Worm (Caenorhabditis elegans) whole organism, dauer: ENCODE data around the gene cyp-13A6.

Source experiments
- unc-62 ChIP-seq: sonication (generic microtip); optimal IDR thresholded peaks from 2 replicates; lab custom pipeline; 2017; ENCODE audit warnings: missing biosample characterization, missing genetic modification reagents, missing genetic modification characterization

cyp-13A6 gene

DNA sequence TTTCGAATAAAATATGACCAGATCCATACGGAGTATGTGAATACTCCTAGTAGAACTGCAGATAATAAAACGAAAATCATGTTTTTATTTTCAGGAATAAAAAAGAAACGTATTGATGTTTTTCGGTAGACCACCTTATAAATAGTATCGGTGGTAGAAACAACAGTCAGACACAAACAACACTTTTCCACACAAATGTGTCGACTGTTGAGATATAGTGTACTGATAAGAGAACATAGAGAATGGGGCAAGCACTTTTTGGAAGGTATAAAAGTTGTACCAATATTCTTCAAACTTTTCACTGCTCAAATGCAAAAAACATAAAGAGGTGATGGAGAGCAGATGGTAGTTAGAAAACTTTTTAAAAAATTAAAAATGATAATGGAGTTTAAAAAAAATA, at the start of gene cyp-13A6:
TSS of gene cyp-13A6 (minus strand) at position 180 of the 400 bp plus-strand sequence.
- no peak for TF ChIP-seq unc-62

DNA sequence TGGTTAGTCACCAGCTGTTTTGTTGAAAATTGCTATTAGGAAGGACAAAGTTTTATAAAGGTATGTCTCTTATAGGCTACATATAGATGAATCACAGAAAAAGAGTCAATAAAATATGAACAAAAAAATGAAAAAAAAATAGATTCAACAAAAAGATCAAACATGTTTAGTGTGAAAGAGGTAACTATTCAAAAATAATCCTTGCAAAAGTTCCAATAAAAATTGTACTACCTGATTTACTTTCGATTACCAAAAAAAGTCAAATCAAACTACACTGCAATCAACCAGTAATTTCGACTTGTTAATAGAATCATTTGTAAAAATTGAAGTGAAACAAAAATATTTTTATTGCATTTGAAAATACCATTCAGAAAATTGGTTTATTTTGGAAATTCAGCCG, 48.3 kb upstream of the cyp-13A6 start, which contains the start of gene ZK938.10:
TSS of gene ZK938.10 (minus strand) at position 101 of the 400 bp plus-strand sequence.
- TF ChIP-seq unc-62, result no peak

DNA sequence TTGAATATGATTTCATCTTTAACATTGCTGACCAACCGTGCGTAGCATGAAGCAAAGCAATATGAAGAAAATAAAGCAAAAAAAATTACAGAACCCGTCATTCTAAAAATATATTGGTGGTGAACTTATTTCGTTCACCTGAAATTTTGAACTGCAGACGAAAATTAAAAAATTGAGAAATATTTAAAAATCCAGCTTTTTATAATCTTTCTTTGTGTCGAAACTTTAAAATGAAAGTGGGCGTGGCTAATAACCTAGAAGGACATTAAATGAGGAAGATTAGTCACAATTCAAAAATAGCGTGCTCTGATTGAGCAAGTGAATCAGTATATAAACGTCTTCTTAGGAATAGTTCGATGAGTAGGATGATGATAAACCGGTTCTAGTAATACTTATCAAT, 46.9 kb upstream of the cyp-13A6 start, which contains the start of gene old-2:
TSS of gene old-2 (minus strand) at position 101 of the 400 bp plus-strand sequence.
- no peak for TF ChIP-seq unc-62

DNA sequence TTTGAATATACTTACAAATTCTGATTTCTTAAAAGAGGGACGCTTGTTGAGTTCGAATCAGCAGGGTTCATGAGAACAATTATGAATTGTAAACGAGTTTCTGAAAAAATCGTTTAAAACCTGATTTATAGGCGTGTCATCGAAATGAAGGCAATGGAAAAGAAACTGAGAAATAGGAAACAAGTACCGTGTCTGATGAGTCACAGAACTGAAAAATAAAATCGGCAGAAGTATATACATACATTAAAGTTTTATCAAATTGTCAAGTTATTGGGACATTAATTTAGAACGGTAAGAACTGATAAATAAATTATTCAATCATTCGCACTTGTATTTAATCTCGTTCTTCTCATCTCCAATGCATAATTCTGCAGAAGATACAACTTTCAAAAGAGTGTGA, 42.6 kb upstream of the cyp-13A6 start, which contains the start of gene chil-9:
TSS of gene chil-9 (minus strand) at position 101 of the 400 bp plus-strand sequence.
- TF ChIP-seq unc-62, result no peak

DNA sequence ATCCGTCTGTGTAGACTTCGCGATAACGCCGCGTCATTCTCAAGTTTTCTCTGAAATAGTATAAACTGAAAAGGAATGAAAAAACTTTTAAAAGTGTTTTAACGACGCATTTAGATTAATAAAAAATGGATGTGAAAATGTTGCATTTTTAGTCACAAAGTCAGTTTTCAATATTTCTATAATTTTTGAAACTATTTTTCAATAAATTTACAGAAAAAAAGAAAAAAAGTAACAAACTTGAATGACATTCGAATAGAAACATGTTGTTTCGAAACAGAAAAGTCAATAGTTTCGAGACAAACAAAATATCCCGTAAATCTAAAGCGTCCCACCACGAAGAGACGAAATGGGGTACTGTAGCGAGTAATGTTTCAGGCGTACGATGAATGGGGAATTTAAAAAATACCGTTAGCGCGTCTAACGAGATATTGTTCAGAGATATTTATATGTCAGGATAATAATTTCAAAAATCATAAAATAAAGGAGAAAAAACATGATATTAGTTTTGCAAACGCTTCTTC, 39.4 kb upstream of the cyp-13A6 start, which contains the start of gene rnh-1.2:
TSS of gene rnh-1.2 (minus strand) at position 51 of the 521 bp plus-strand sequence.
- TF ChIP-seq unc-62, result no peak

DNA sequence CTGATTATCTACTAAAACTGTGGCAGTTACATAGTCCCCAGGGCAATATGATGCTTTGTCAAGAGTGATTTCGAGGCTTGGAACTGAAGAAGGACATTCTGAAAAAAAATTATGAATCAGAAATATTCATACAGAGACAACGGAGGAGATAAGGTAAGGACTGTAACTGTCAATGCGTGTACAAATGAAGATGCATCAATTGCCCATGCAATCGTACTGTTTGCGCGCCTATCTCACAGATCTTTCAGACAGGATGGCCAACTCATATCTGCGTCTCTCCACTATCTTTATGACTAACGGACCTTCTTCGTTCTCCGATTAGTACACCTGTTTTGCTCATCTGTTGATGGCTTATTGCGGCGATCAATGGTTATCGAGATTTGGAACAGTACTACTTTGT, 37.7 kb upstream of the cyp-13A6 start, which contains the start of gene ZK938.11:
TSS of gene ZK938.11 (minus strand) at position 101 of the 400 bp plus-strand sequence.
- TF ChIP-seq unc-62, result no peak

DNA sequence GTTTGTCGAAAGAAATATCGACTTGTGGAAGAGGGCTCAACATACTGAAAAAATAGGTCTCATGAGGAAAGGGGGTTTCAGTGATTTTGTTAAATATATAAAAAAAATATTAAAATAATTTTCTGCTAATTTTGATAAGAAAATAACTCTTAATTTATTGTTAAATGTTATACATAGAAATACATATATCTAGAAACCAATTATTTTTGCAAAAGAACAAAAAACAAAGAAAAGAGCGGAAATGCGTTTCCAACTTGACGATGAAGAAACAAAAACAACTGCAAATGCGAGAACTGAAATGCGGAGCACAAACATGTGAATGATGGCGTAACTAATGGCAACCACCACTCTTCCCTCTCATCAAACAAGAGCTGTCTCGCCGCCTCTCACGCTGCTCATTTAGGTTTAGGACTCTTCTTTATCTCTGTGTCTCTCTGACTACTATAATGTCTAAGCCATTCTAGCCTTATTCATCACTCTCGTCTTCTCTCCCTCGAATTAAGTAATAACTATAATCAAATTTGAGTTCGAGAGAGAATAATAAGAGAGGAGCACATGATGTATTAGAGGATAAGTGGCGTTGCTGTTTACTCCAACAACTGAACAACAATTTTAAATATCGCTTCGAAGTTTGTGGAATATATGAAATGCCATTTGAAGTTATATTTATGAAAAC, 35.8 kb upstream of the cyp-13A6 start, which contains the start of gene arrd-4:
TSS of gene arrd-4 (minus strand) at position 51 of the 676 bp plus-strand sequence.
- TF ChIP-seq unc-62, result no peak

DNA sequence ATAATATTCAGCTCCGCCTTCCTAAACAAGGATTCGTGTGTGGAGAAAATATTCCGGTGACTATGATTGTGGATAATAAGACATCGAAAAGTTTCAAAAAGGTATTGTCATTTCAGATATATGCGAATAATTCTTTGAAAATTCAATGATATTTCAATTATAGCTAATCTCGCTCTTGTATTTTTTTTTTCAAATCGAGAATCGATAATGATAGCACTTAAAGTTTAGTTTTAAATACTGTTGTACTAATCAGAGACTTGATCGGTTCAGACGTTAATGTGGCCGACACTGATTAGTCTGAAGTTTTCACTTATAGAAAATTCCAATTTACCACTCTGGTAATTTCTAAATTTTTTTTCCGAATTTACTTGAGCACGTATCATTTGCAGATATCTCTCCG, 33.3 kb upstream of the cyp-13A6 start:
- TF ChIP-seq unc-62, result no peak

DNA sequence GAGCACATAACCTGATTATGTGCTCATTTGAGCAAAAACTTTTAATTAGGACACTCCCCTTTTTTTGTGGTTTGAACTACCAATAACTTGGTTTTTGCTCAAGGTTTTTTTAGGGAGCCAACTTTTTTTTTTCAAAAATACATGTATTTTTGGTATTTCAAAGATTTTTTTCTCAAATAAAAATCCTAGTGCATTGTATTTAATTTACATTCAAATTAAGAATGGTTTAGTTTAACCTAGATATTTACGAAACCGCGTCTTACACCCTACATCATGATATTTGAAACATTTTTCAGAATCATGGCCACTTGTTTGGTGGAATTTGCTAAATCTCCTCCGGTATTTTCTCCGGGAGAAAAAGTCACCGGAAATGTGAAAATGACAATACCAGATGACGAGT, 32.3 kb upstream of the cyp-13A6 start, which contains the start of gene arrd-5:
TSS of gene arrd-5 (plus strand) at position 301 of the 400 bp plus-strand sequence.
- no peak for TF ChIP-seq unc-62

DNA sequence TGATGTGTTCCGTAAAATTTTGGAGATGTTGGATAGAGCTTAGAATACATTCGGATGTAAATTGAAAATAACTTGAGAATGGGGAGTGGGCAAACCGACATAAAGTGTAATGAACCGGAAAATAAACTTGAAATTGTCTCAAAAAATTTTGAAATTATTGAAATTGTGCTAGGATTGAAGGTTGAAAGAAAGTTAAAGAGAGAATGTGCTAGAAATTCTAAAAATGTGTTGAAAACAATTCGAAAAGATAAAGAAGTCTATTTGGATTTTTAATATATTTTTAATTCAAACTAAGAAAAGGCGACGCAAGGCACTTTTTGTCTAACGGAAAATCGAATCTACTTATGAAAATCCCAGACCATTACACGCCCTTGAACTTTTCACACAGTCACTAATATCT, 31.2 kb upstream of the cyp-13A6 start, which contains the start of gene ZK938.3:
TSS of gene ZK938.3 (minus strand) at position 101 of the 400 bp plus-strand sequence.
- TF ChIP-seq unc-62, result no peak

DNA sequence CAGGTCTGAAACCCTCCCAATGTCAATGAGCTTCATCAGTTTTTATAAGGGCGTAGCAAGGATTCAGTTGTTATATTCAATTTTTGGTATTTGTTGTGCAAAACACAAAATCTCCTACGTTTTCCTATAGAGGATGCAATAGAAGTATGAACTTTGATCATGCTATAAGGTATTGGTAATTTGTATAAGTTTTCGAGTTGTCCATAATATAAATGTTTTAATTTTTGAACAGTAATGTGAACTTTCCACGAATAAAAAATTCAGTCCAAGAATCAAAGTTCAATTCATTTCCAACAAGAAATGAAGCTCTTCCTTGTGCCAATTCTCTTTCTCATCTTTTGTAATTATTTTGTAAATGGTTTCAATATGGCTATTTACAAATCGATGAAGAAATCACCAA, 28.4 kb upstream of the cyp-13A6 start, which contains the start of gene ZK938.12:
TSS of gene ZK938.12 (plus strand) at position 301 of the 400 bp plus-strand sequence.
- no peak for TF ChIP-seq unc-62

DNA sequence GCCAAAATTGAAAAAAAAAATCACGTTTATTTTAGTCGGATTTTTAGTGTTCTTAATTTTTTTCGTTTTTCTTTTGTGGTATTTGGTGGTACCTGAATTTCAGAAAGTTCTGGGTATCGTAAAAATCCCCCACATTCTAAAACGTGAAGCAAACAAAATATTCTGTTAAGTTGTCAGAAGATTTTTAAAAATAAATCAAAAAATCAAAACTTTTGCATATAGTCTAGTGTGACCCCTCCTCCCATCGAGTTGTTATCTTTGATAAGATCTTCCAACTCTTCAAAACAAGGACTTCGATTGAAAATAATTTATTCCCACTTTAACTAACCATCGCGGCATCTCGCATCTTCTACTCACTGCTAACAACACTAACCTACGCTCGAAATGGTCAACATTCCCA, 26.5 kb upstream of the cyp-13A6 start, which contains the start of gene ZK938.1:
TSS of gene ZK938.1 (plus strand) at position 301 of the 400 bp plus-strand sequence.
- TF ChIP-seq unc-62, result no peak

DNA sequence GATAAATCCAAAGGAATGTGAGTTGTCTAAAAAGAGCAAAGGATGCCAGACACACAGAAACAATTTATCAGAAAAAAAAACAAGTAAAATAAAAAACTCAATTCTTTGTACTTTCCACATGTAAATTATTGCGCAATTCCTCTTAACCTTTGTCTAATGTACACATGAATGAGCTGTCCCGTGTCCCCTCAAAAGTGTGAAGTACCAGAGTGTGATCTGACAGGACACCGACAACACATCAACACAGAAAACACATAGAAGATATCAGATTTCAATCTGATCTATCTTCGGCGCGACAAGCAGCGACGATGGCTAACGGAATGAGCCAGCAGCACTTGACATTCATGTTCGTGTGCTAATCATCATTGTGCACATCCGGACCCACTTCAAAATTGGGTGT, 25.9 kb upstream of the cyp-13A6 start:
- TF ChIP-seq unc-62, result no peak

DNA sequence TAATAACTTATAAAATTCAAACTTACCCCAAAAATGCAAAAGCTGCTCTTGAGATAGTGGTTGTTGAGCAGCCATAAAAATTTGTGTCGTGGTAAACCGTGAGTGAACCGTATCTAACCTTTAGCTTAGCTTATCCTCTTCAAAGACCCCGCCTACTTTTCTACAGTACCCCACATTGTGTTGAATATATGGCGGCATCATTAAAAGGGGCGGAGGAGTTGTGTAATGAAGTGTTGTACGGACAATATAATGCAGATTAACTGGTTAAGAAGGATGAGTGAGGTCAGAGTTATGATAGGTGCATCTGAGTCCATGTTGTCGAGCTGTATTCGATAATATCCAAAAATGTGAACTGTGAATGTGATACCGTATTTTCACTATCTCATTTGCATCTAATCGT, 25.2 kb upstream of the cyp-13A6 start, which contains the start of gene eyg-1:
TSS of gene eyg-1 (minus strand) at position 101 of the 400 bp plus-strand sequence.
- TF ChIP-seq unc-62, result no peak

DNA sequence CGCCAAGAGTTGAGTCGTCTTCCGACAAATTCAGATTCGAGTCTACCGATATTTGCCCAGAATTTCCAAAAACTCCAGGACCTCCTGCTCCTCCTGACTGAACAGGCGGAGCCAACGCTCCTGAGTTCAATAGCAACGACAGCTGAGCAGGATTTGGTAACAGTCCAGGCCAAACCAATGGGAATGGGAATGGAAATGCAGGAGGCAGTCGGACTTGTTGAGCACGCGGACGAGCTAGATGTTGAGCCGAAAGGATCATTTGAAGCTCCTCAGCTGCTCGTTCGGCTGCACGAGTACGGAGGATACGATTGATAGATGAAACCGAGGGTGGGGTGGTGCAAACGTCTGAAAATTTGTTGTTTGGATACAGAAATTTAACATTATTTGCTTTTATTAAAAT, 24.3 kb upstream of the cyp-13A6 start:
- TF ChIP-seq unc-62, result no peak

DNA sequence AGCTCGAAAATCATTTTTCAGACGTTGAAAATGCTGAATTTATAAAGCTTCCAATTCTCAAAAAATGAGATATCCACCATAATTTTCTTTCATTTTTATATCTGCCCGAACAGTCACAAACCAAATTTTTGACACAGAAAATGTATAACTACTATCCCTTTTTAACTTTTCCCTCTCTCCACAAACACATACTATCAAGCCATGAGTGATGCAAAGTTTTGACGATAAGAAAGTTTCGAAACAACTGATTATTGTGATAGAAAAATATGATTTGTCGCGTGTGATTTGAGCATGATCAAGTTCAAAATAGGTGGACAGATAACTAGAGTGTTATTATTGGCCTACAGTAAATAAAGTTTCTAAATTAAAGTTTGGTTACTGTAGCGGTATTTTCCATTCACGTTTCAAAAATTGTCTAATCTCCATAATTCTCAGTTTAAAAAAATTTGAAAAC, 4.9 kb upstream of the cyp-13A6 start, which contains the start of gene cyp-13A8:
TSS of gene cyp-13A8 (minus strand) at position 51 of the 454 bp plus-strand sequence.
- TF ChIP-seq unc-62, result no peak

DNA sequence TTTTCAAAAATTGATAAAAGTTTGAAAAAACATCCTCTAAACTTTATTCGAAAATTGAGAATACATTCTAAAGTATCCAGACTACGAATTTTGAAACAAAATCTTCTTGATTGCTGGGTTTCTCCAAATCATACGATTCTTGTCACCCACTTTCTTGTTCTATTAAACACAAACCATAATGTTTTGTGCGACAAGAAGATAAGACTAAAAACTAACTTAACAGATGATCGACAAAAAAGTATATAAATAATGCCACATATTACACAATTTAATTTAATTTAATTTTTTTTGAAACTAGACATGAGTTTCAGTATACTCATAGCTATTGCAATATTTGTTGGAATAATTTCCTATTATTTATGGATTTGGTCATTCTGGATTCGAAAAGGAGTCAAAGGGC, 699 bp upstream of the cyp-13A6 start, which contains the start of gene cyp-13A7:
TSS of gene cyp-13A7 (plus strand) at position 301 of the 400 bp plus-strand sequence.
- TF ChIP-seq unc-62, result no peak
